Fruit fly (Drosophila melanogaster) whole organism, embryonic: ENCODE results near the gene CG31612.

Experiments used
- B-H1 ChIP-seq: fragments of 200-800 bp; sonication (Bioruptor generic); IDR thresholded peaks from 3 replicates; pipeline ENCODE4 v1.3.6; 2022; ENCODE audit warnings: missing biosample characterization, missing genetic modification characterization
- CG10267 ChIP-seq: fragments of 200-800 bp; sonication (Bioruptor generic); optimal IDR thresholded peaks from 2 replicates; lab custom pipeline; 2018; ENCODE audit warnings: missing biosample characterization, mild to moderate bottlenecking, missing genetic modification characterization, moderate library complexity
- CG11093 ChIP-seq: fragments of 200-800 bp; sonication (Bioruptor generic); IDR thresholded peaks from 3 replicates; pipeline ENCODE4 v1.3.6; 2022; ENCODE audit warnings: missing biosample characterization, missing genetic modification characterization
- CG12942 ChIP-seq: fragments of 200-800 bp; sonication (Bioruptor generic); optimal IDR thresholded peaks from 3 replicates; lab custom pipeline; 2016; ENCODE audit warnings: missing biosample characterization, missing genetic modification characterization
- CG13287 ChIP-seq: fragments of 200-800 bp; sonication (Bioruptor generic); IDR thresholded peaks from 2 replicates; pipeline ENCODE4 v1.3.6; 2022; ENCODE audit warnings: missing biosample characterization, missing genetic modification characterization; ENCODE audit not compliant: partially characterized antibody
- CG13624 ChIP-seq: fragments of 200-800 bp; sonication (Bioruptor generic); optimal IDR thresholded peaks from 2 replicates; lab custom pipeline; 2016; ENCODE audit warnings: missing biosample characterization, missing genetic modification characterization
- CG15514 ChIP-seq: fragments of 200-800 bp; sonication (Bioruptor generic); optimal IDR thresholded peaks from 3 replicates; lab custom pipeline; 2017; ENCODE audit warnings: missing biosample characterization, missing genetic modification characterization, mild to moderate bottlenecking, moderate library complexity, missing genetic modification reagents
- CG1603 ChIP-seq: fragments of 200-800 bp; sonication (Bioruptor generic); optimal IDR thresholded peaks from 2 replicates; lab custom pipeline; 2019; ENCODE audit warnings: missing biosample characterization, mild to moderate bottlenecking, missing genetic modification characterization, moderate library complexity
- CG16813 ChIP-seq: fragments of 200-800 bp; sonication (Bioruptor generic); IDR thresholded peaks from 3 replicates; pipeline ENCODE4 v1.3.6; 2022; ENCODE audit warnings: missing biosample characterization, missing genetic modification characterization; ENCODE audit not compliant: partially characterized antibody
- CG17829 ChIP-seq: fragments of 200-800 bp; optimal IDR thresholded peaks from 2 replicates; lab custom pipeline; 2019; ENCODE audit warnings: missing biosample characterization, mild to moderate bottlenecking, missing genetic modification characterization, moderate library complexity
- CG17912 ChIP-seq: fragments of 200-800 bp; sonication (Bioruptor generic); optimal IDR thresholded peaks from 2 replicates; lab custom pipeline; 2018; ENCODE audit warnings: missing biosample characterization, mild to moderate bottlenecking, missing genetic modification characterization
- CG18262 ChIP-seq: fragments of 200-800 bp; optimal IDR thresholded peaks from 3 replicates; lab custom pipeline; 2019; ENCODE audit warnings: missing biosample characterization, mild to moderate bottlenecking, missing genetic modification characterization, moderate library complexity
- CG2199 ChIP-seq: fragments of 200-800 bp; sonication (Bioruptor generic); IDR thresholded peaks from 3 replicates; pipeline ENCODE4 v1.3.6; 2022; ENCODE audit warnings: missing biosample characterization, missing genetic modification characterization
- CG2202 ChIP-seq: fragments of 200-800 bp; sonication (Bioruptor generic); optimal IDR thresholded peaks from 2 replicates; lab custom pipeline; 2018; ENCODE audit warnings: missing biosample characterization, mild to moderate bottlenecking, missing genetic modification characterization
- CG31224 ChIP-seq: fragments of 200-800 bp; sonication (Bioruptor generic); IDR thresholded peaks from 2 replicates; pipeline ENCODE4 v1.3.6; 2022; ENCODE audit warnings: missing biosample characterization, missing genetic modification characterization
- CG4617 ChIP-seq: fragments of 200-800 bp; sonication (Bioruptor generic); optimal IDR thresholded peaks from 3 replicates; lab custom pipeline; 2016; ENCODE audit warnings: missing biosample characterization, missing genetic modification characterization, borderline replicate concordance
- CG6654 ChIP-seq: fragments of 200-800 bp; sonication (Bioruptor generic); optimal IDR thresholded peaks from 2 replicates; lab custom pipeline; 2017; ENCODE audit warnings: missing biosample characterization, mild to moderate bottlenecking, missing genetic modification characterization
- CG6854 ChIP-seq: fragments of 200-800 bp; sonication (Bioruptor generic); optimal IDR thresholded peaks from 3 replicates; lab custom pipeline; 2017; ENCODE audit warnings: missing biosample characterization, mild to moderate bottlenecking, missing genetic modification characterization
- CG7839 ChIP-seq: fragments of 200-800 bp; sonication (Bioruptor generic); optimal IDR thresholded peaks from 3 replicates; lab custom pipeline; 2018; ENCODE audit warnings: missing biosample characterization, mild to moderate bottlenecking, missing genetic modification characterization, moderate library complexity
- CG7928 ChIP-seq: fragments of 200-800 bp; sonication (Bioruptor generic); optimal IDR thresholded peaks from 2 replicates; lab custom pipeline; 2017; ENCODE audit warnings: missing biosample characterization, mild to moderate bottlenecking, missing genetic modification characterization
- CG8924 ChIP-seq: fragments of 200-800 bp; optimal IDR thresholded peaks from 3 replicates; lab custom pipeline; 2019; ENCODE audit warnings: missing biosample characterization, mild to moderate bottlenecking, missing genetic modification characterization, moderate library complexity
- CG9817 ChIP-seq: fragments of 200-800 bp; sonication (Bioruptor generic); optimal IDR thresholded peaks from 2 replicates; lab custom pipeline; 2018; ENCODE audit warnings: missing biosample characterization, mild to moderate bottlenecking, missing genetic modification characterization, moderate library complexity
- CG9932 ChIP-seq: fragments of 200-800 bp; sonication (Bioruptor generic); IDR thresholded peaks from 2 replicates; pipeline ENCODE4 v1.3.6; 2022; ENCODE audit warnings: missing biosample characterization, missing genetic modification characterization
- Camta ChIP-seq: fragments of 200-800 bp; sonication (Bioruptor generic); optimal IDR thresholded peaks from 2 replicates; lab custom pipeline; 2016; ENCODE audit warnings: missing biosample characterization, missing genetic modification characterization
- Dbx ChIP-seq: fragments of 200-800 bp; sonication (Bioruptor generic); IDR thresholded peaks from 3 replicates; pipeline ENCODE4 v1.3.6; 2022; ENCODE audit warnings: missing biosample characterization, missing genetic modification characterization
- Dip3 ChIP-seq: fragments of 200-800 bp; sonication (Bioruptor generic); optimal IDR thresholded peaks from 3 replicates; lab custom pipeline; 2016; ENCODE audit warnings: missing biosample characterization, missing genetic modification characterization
- E2f2 ChIP-seq: fragments of 200-800 bp; sonication (Bioruptor generic); IDR thresholded peaks from 2 replicates; pipeline ENCODE4 v1.3.6; 2022; ENCODE audit warnings: missing biosample characterization, missing genetic modification characterization
- Ets97D ChIP-seq: fragments of 200-800 bp; sonication (Bioruptor generic); optimal IDR thresholded peaks from 3 replicates; lab custom pipeline; 2016; ENCODE audit warnings: missing biosample characterization, missing genetic modification characterization
- H2.0 ChIP-seq: fragments of 200-800 bp; sonication (Bioruptor generic); IDR thresholded peaks from 2 replicates; pipeline ENCODE4 v1.3.6; 2022; ENCODE audit warnings: missing biosample characterization, missing genetic modification characterization
- Hey ChIP-seq: fragments of 200-800 bp; sonication (Bioruptor generic); optimal IDR thresholded peaks from 3 replicates; lab custom pipeline; 2018; ENCODE audit warnings: missing biosample characterization, mild to moderate bottlenecking, missing genetic modification characterization
- Hsf ChIP-seq: fragments of 200-800 bp; sonication (Bioruptor generic); optimal IDR thresholded peaks from 3 replicates; lab custom pipeline; 2016; ENCODE audit warnings: missing biosample characterization, missing genetic modification characterization
- Lhr ChIP-seq: fragments of 200-800 bp; sonication (Bioruptor generic); optimal IDR thresholded peaks from 3 replicates; lab custom pipeline; 2017; ENCODE audit warnings: mild to moderate bottlenecking, missing biosample characterization, missing genetic modification reagents, missing genetic modification characterization
- Meics ChIP-seq: fragments of 200-800 bp; sonication (Bioruptor generic); optimal IDR thresholded peaks from 2 replicates; lab custom pipeline; 2017; ENCODE audit warnings: missing biosample characterization, mild to moderate bottlenecking, missing genetic modification characterization
- Mrtf ChIP-seq: fragments of 200-800 bp; sonication (Bioruptor generic); IDR thresholded peaks from 3 replicates; pipeline ENCODE4 v1.3.6; 2022; ENCODE audit warnings: missing biosample characterization, missing genetic modification characterization
- Oaz ChIP-seq: fragments of 200-800 bp; sonication (Bioruptor generic); IDR thresholded peaks from 2 replicates; pipeline ENCODE4 v1.3.6; 2022; ENCODE audit warnings: missing biosample characterization, missing genetic modification characterization
- Six4 ChIP-seq: fragments of 200-800 bp; sonication (Bioruptor generic); optimal IDR thresholded peaks from 2 replicates; lab custom pipeline; 2016; ENCODE audit warnings: missing biosample characterization, missing genetic modification characterization
- bab2 ChIP-seq: fragments of 200-800 bp; sonication (Bioruptor generic); optimal IDR thresholded peaks from 2 replicates; lab custom pipeline; 2016; ENCODE audit warnings: missing biosample characterization, missing genetic modification characterization
- esg ChIP-seq: fragments of 200-800 bp; sonication (Bioruptor generic); conservative IDR thresholded peaks from 2 replicates; pipeline ENCODE4 v1.3.6; 2022; ENCODE audit warnings: missing biosample characterization, missing genetic modification characterization
- fru ChIP-seq: fragments of >200 bp; optimal IDR thresholded peaks from 2 replicates; lab custom pipeline; 2017
- grau ChIP-seq: fragments of 200-800 bp; optimal IDR thresholded peaks from 3 replicates; lab custom pipeline; 2019; ENCODE audit warnings: missing biosample characterization, mild to moderate bottlenecking, missing genetic modification characterization, moderate library complexity
- knrl ChIP-seq: fragments of 200-800 bp; sonication (Bioruptor generic); IDR thresholded peaks from 3 replicates; pipeline ENCODE4 v1.3.6; 2022; ENCODE audit warnings: missing biosample characterization, missing genetic modification characterization; ENCODE audit not compliant: partially characterized antibody
- org-1 ChIP-seq: fragments of 200-800 bp; sonication (Bioruptor generic); optimal IDR thresholded peaks from 2 replicates; lab custom pipeline; 2017; ENCODE audit warnings: missing biosample characterization, missing genetic modification characterization
- otp ChIP-seq: fragments of 200-800 bp; sonication (Bioruptor generic); IDR thresholded peaks from 3 replicates; pipeline ENCODE4, ENCODE4 v1.3.6; 2022; ENCODE audit warnings: missing biosample characterization, missing genetic modification characterization
- prd ChIP-seq, 3 experiments: fragments of >200 bp in 2 of 3; fragments of 200-800 bp in 1 of 3; sonication (Bioruptor generic) in 1 of 3; optimal IDR thresholded peaks in 2 of 3; IDR thresholded peaks in 1 of 3; 2 replicates in 2 of 3; 3 replicates in 1 of 3; pipeline versions ENCODE4 v1.3.6 to Lab custom; 2017 to 2022; ENCODE audit warnings: missing biosample characterization in 1 of 3, missing genetic modification characterization in 1 of 3
- sens-2 ChIP-seq: fragments of 200-800 bp; sonication (Bioruptor generic); IDR thresholded peaks from 2 replicates; pipeline ENCODE4 v1.3.6; 2022; ENCODE audit warnings: missing biosample characterization, missing genetic modification characterization
- trem ChIP-seq: fragments of 200-800 bp; optimal IDR thresholded peaks from 3 replicates; lab custom pipeline; 2019; ENCODE audit warnings: missing biosample characterization, mild to moderate bottlenecking, missing genetic modification characterization, moderate library complexity
- trh ChIP-seq: fragments of 200-800 bp; sonication (Bioruptor generic); optimal IDR thresholded peaks from 2 replicates; lab custom pipeline; 2016; ENCODE audit warnings: missing biosample characterization, missing genetic modification characterization
- vnd ChIP-seq: fragments of 200-800 bp; sonication (Bioruptor generic); IDR thresholded peaks from 3 replicates; pipeline ENCODE4 v1.3.6; 2022; ENCODE audit warnings: missing biosample characterization, missing genetic modification characterization; ENCODE audit not compliant: partially characterized antibody

CG31612 gene

DNA sequence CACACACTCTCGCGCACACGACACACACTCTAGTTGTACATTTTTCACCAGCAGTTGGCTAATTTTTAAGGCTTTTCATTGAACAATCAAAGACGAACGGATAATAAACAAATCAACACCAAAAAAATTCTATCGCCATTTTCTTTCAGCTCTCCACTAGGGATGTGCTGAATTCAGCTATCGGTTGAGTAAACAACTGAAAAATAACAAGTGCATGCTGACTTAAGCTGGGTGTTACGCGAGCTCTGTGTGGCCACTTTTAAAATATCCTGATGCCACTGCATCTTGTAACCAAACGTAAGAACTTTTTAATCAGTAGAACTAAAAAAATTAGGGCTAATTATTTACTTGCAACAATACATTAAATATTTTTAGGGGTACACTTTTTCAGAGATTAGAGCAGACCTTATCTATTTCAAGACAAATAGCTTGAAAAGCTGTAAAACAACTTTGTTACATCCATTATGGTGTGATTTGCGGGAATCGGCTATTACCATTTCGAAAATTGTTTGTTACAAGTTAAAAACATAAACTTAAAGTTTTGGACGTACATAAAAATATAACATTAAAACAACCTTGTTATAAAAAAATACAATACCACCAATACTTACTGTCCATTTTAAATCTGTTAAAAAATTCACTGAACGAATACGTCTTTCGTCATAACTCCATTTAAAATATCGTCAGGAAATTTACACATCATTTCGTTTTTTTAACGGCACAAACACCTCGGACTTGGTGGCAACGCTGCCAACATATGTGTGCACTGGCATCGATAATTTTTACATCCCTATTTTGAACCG is 37.8 kb downstream of the CG31612 start, which contains the start of the genes step and CG1416 (continued):
- TF ChIP-seq CG13287 (GFP tag; lab: Robert Waterston, UW): peak; percentile 58; the same call in 1 of the 2 replicates
- no peak for TF ChIP-seq Six4
- TF ChIP-seq CG18262 (tag; lab: Kevin White, UChicago): peak; percentile 51
- TF ChIP-seq vnd (GFP tag; lab: Robert Waterston, UW): peak; percentile 5; the same call in 2 of the 3 replicates
- no peak for TF ChIP-seq org-1 (GFP tag; lab: Kevin White, UChicago)
- no peak for TF ChIP-seq E2f2
- TF ChIP-seq CG13624: peak; percentile 7
- TF ChIP-seq CG1603 (tag; lab: Kevin White, UChicago): peak; percentile 87
- peak; percentile 59 for TF ChIP-seq Hsf (GFP tag; lab: Kevin White, UChicago)
- peak; percentile 44 for TF ChIP-seq Camta (GFP tag; lab: Kevin White, UChicago)
- TF ChIP-seq bab2: peak; percentile 55
- no peak; the same call in 1 of the 3 replicates for TF ChIP-seq knrl
- peak; percentile 48 for TF ChIP-seq CG17829
- TF ChIP-seq Meics (GFP tag; lab: Kevin White, UChicago): peak; percentile 76
- TF ChIP-seq CG6654: peak; percentile 10
- no peak for TF ChIP-seq CG2202 (tag; lab: Kevin White, UChicago)
- peak; percentile 51 for TF ChIP-seq CG7839
- no peak; the same call in 1 of the 3 replicates for TF ChIP-seq Mrtf (GFP tag; lab: Robert Waterston, UW)
- no peak for TF ChIP-seq otp (GFP tag; lab: Robert Waterston, UW)
- TF ChIP-seq CG11093 (GFP tag; lab: Robert Waterston, UW): 0 out of 3 replicates have a peak, but pooled peaks have one; percentile 65
- peak; percentile 68 for TF ChIP-seq Lhr (GFP tag; lab: Kevin White, UChicago)
- peak; percentile 74 for TF ChIP-seq CG4617 (GFP tag; lab: Kevin White, UChicago)
- TF ChIP-seq Dip3 (GFP tag; lab: Kevin White, UChicago): peak; percentile 55
- peak; percentile 1 for TF ChIP-seq CG17912 (GFP tag; lab: Kevin White, UChicago)
- TF ChIP-seq CG7928 (GFP tag; lab: Kevin White, UChicago): no peak
- peak; percentile 45; the same call in 1 of the 2 replicates for TF ChIP-seq esg (GFP tag; lab: Robert Waterston, UW)
- TF ChIP-seq CG15514 (GFP tag; lab: Kevin White, UChicago): peak; percentile 42
- TF ChIP-seq CG9817 (tag; lab: Kevin White, UChicago): peak; percentile 61
- TF ChIP-seq trh (GFP tag; lab: Kevin White, UChicago): no peak
- TF ChIP-seq CG8924: peak; percentile 48
- TF ChIP-seq CG10267 (tag; lab: Kevin White, UChicago): peak; percentile 34
- TF ChIP-seq CG12942 (GFP tag; lab: Kevin White, UChicago): peak; percentile 35
- TF ChIP-seq CG2199: peak; percentile 37; the same call in 2 of the 3 replicates
- no peak for TF ChIP-seq prd (optimal IDR thresholded peaks at IDR 0.05; lab: Kevin White, UChicago)
- peak; percentile 75 for TF ChIP-seq prd (GFP tag; IDR thresholded peaks at IDR 0.05; lab: Robert Waterston, UW)
- TF ChIP-seq B-H1 (GFP tag; lab: Robert Waterston, UW): peak; percentile 43; the same call in 1 of the 3 replicates
- peak; percentile 45; the same call in 1 of the 2 replicates for TF ChIP-seq Oaz (GFP tag; lab: Robert Waterston, UW)
- no peak for TF ChIP-seq CG6854
- 0 out of 3 replicates have a peak, but pooled peaks have one; percentile 65 for TF ChIP-seq Dbx (GFP tag; lab: Robert Waterston, UW)
- TF ChIP-seq Ets97D: peak; percentile 61
- TF ChIP-seq CG31224 (GFP tag; lab: Robert Waterston, UW): peak; percentile 52
- TF ChIP-seq CG9932: no peak; the same call in 1 of the 2 replicates
- no peak for TF ChIP-seq trem (tag; lab: Kevin White, UChicago)
- no peak for TF ChIP-seq Hey (tag; lab: Kevin White, UChicago)
- TF ChIP-seq fru (lab: Kevin White, UChicago): no peak
- no peak for TF ChIP-seq sens-2 (GFP tag; lab: Robert Waterston, UW)
- peak; percentile 62 for TF ChIP-seq grau (tag; lab: Kevin White, UChicago)
- peak; percentile 38; the same call in 1 of the 2 replicates for TF ChIP-seq H2.0 (GFP tag; lab: Robert Waterston, UW)
- TF ChIP-seq CG16813: peak; percentile 77
